Worm (Caenorhabditis elegans): Measurements from ENCODE around the gene clk-1.
A peak's percentile ranks its signal among the peaks of the same experiment; 100 is the strongest.

The clk-1 gene

ce11 chrIII:5301786-5302268 lies 24.1 kb downstream of the clk-1 start, which contains the start of the genes T15B12.2 and F52C9.5:
Gene T15B12.2, minus strand, starts transcription at chrIII:5301886.
Gene F52C9.5, plus strand, starts transcription at chrIII:5302218.
- no peak for TF ChIP-seq lsy-2 (tag; optimal IDR thresholded peaks at IDR 0.05)
- TF ChIP-seq nhr-237 (tag; optimal IDR thresholded peaks at IDR 0.05) = no peak
- TF ChIP-seq fkh-10 (GFP tag; optimal IDR thresholded peaks at IDR 0.05) = no peak
- TF ChIP-seq tbx-2 (tag; optimal IDR thresholded peaks at IDR 0.05) = no peak
- TF ChIP-seq hpl-2 (GFP tag; optimal IDR thresholded peaks at IDR 0.05) = no peak
- no peak for TF ChIP-seq mab-9 (GFP tag; IDR thresholded peaks at IDR 0.05)
- TF ChIP-seq swsn-7 (tag; optimal IDR thresholded peaks at IDR 0.05) = no peak
- TF ChIP-seq lin-15B (tag; optimal IDR thresholded peaks at IDR 0.05) = no peak
- no peak for TF ChIP-seq mdl-1 (tag; optimal IDR thresholded peaks at IDR 0.05)
- TF ChIP-seq xbp-1 (tag; optimal IDR thresholded peaks at IDR 0.05) = no peak
- no peak for TF ChIP-seq hlh-17 (GFP tag; optimal IDR thresholded peaks at IDR 0.05; ENCODE audit: borderline replicate concordance)
- TF ChIP-seq nhr-11 (tag; optimal IDR thresholded peaks at IDR 0.05) = no peak

ce11 chrIII:5304044-5304443 lies 26.4 kb downstream of the clk-1 start:
- TF ChIP-seq hpl-2 (GFP tag; optimal IDR thresholded peaks at IDR 0.05) = no peak
- TF ChIP-seq blmp-1 (tag; optimal IDR thresholded peaks at IDR 0.05) = no peak
- no peak for TF ChIP-seq hlh-17 (GFP tag; optimal IDR thresholded peaks at IDR 0.05; ENCODE audit: borderline replicate concordance)
- TF ChIP-seq lin-39 (tag; optimal IDR thresholded peaks at IDR 0.05) = no peak
- no peak for TF ChIP-seq snpc-4 (tag; optimal IDR thresholded peaks at IDR 0.05)
- no peak for TF ChIP-seq dpl-1 (GFP tag; optimal IDR thresholded peaks at IDR 0.05)
- TF ChIP-seq elt-3 (tag; optimal IDR thresholded peaks at IDR 0.05) = no peak
- TF ChIP-seq pax-3 (tag; optimal IDR thresholded peaks at IDR 0.05) = no peak
- TF ChIP-seq lir-3 (tag; optimal IDR thresholded peaks at IDR 0.05; ENCODE audit: poor library complexity) = no peak
- no peak for TF ChIP-seq sptf-1 (tag; optimal IDR thresholded peaks at IDR 0.05)
- TF ChIP-seq unc-30 (tag; optimal IDR thresholded peaks at IDR 0.05) = no peak
- TF ChIP-seq snu-23 (GFP tag; optimal IDR thresholded peaks at IDR 0.05) = no peak
- TF ChIP-seq nhr-12 (tag; optimal IDR thresholded peaks at IDR 0.05) = no peak
- TF ChIP-seq ztf-4 (tag; optimal IDR thresholded peaks at IDR 0.05) = no peak
- no peak for TF ChIP-seq tbx-2 (tag; optimal IDR thresholded peaks at IDR 0.05)
- TF ChIP-seq ceh-90 (tag; optimal IDR thresholded peaks at IDR 0.05) = no peak
- no peak for TF ChIP-seq swsn-7 (tag; optimal IDR thresholded peaks at IDR 0.05)

DNA sequence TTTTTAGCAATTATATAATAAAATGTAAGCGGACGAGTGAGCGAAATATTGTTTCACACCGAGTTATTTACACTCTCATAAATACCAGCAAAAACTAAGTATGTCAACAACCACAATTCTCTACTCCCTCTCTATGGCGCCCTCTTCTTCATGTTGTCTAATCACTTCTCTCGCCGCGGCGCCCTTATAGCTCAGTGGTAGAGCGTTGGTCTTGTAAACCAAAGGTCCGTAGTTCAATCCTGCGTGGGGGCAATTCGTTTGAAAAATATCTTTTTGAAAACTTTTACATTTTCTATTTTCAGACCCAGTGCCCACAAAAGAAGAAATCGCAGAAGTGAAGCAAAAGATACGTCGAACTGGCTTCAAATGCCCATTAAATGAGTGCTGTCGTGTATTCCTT lies 28.0 kb downstream of the clk-1 start:
- TF ChIP-seq grh-1 (GFP tag; IDR thresholded peaks at IDR 0.05) (no peak), tbx-2 (tag; optimal IDR thresholded peaks at IDR 0.05) (peak; percentile 56), hlh-17 (GFP tag; optimal IDR thresholded peaks at IDR 0.05; ENCODE audit: borderline replicate concordance) (no peak), isw-1 (GFP tag; IDR thresholded peaks at IDR 0.05) (peak; percentile 32), nhr-85 (tag) (no peak), efl-3 (GFP tag; optimal IDR thresholded peaks at IDR 0.05) (no peak), dsc-1 (tag; optimal IDR thresholded peaks at IDR 0.05) (peak; percentile 64), sptf-1 (tag; optimal IDR thresholded peaks at IDR 0.05) (no peak), C34B4.2 (tag; optimal IDR thresholded peaks at IDR 0.05) (no peak), zag-1 (tag; optimal IDR thresholded peaks at IDR 0.05) (no peak), xbp-1 (tag; optimal IDR thresholded peaks at IDR 0.05) (peak; percentile 56), hpl-2 (GFP tag; optimal IDR thresholded peaks at IDR 0.05) (no peak), tlp-1 (tag; optimal IDR thresholded peaks at IDR 0.05) (no peak), nhr-12 (tag; optimal IDR thresholded peaks at IDR 0.05) (no peak), C16A3.4 (tag; optimal IDR thresholded peaks at IDR 0.05) (peak; percentile 57), efl-1 (optimal IDR thresholded peaks at IDR 0.05) (peak; percentile 31 to 67), efl-1 (GFP tag; optimal IDR thresholded peaks at IDR 0.05 in 1 of 2) (peak; percentile 61 to 96), nhr-237 (tag; optimal IDR thresholded peaks at IDR 0.05) (no peak), ceh-63 (GFP tag; optimal IDR thresholded peaks at IDR 0.05) (no peak), dpl-1 (GFP tag; optimal IDR thresholded peaks at IDR 0.05) (peak in 2 of 3 experiments; percentile 59 to 69), alr-1 (tag; optimal IDR thresholded peaks at IDR 0.05; ENCODE audit: borderline replicate concordance) (no peak), nhr-28 (tag; optimal IDR thresholded peaks at IDR 0.05) (no peak), aly-2 (tag; optimal IDR thresholded peaks at IDR 0.05) (peak; percentile 31), nhr-71 (tag; optimal IDR thresholded peaks at IDR 0.05) (no peak), nhr-19 (GFP tag; conservative IDR thresholded peaks at IDR 0.05) (peak; percentile 65), Y116A8C.19 (tag; optimal IDR thresholded peaks at IDR 0.05; ENCODE audit: borderline replicate concordance) (no peak), sox-4 (tag; optimal IDR thresholded peaks at IDR 0.05) (peak; percentile 9), rnt-1 (tag; optimal IDR thresholded peaks at IDR 0.05) (peak; percentile 72), lin-13 (GFP tag; optimal IDR thresholded peaks at IDR 0.05) (peak; percentile 6), mab-9 (GFP tag; IDR thresholded peaks at IDR 0.05) (0 out of 2 replicates have a peak, but pooled peaks have one; percentile 44), lin-35 (GFP tag; optimal IDR thresholded peaks at IDR 0.05) (peak; percentile 67 to 71), egl-13 (tag; optimal IDR thresholded peaks at IDR 0.05) (peak; percentile 19)

Measured in whole organism, L1 larva.